Fruit fly (Drosophila melanogaster) whole organism, wandering third instar larva: Measurements from ENCODE around the gene CG15425.

Source experiments
- Jra ChIP-seq: sonication (Bioruptor generic); optimal IDR thresholded peaks from 2 replicates; lab custom pipeline; 2016; ENCODE audit warnings: missing biosample characterization, missing genetic modification characterization
- br ChIP-seq: fragments of 200-800 bp; sonication (Bioruptor generic); optimal IDR thresholded peaks from 2 replicates; lab custom pipeline; 2016; ENCODE audit warnings: missing biosample characterization, missing genetic modification characterization

DNA sequence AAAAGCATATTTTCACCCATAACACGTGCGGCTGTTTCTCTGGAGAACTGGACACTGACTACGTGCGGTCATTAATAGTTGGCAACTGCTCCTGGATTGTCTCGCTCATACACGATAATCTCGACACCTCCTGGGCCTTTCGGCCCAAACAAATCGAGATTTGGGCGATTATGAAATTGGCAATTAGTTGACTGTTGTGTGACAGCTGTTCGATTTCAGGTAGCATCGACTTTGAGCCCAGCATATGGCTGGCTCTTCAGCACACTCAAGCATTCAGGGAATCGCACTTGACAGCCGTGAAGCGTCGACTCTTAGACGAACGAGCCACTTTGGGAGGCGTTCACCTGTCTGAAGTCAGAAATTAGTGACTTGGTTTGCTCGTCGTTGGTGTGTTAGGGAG, 23.9 kb downstream of the CG15425 start, which contains the start of gene Art2:
- TF ChIP-seq br (GFP tag; lab: Kevin White, UChicago) (no peak), Jra (GFP tag; lab: Kevin White, UChicago) (no peak)
